Fruit fly (Drosophila melanogaster) whole organism, pupa: ENCODE results near the gene Edem1.

Source experiments
- CG10348 ChIP-seq: fragments of 200-800 bp; sonication (Bioruptor generic); IDR thresholded peaks from 2 replicates; pipeline ENCODE4 v1.3.6; 2022; ENCODE audit warnings: missing biosample characterization, missing genetic modification characterization
- CG12605 ChIP-seq: fragments of 200-800 bp; sonication (Bioruptor generic); IDR thresholded peaks from 2 replicates; pipeline ENCODE4 v1.3.6; 2022; ENCODE audit warnings: missing biosample characterization, missing genetic modification characterization
- CG13204 ChIP-seq: fragments of 200-800 bp; sonication (Bioruptor generic); optimal IDR thresholded peaks from 2 replicates; lab custom pipeline; 2018; ENCODE audit warnings: missing biosample characterization, mild to moderate bottlenecking, missing genetic modification characterization, moderate library complexity
- CG14655 ChIP-seq: fragments of 200-800 bp; sonication (Bioruptor generic); optimal IDR thresholded peaks from 3 replicates; lab custom pipeline; 2017; ENCODE audit warnings: mild to moderate bottlenecking, missing biosample characterization, missing genetic modification reagents, missing genetic modification characterization
- CG15710 ChIP-seq: fragments of 200-800 bp; sonication (Bioruptor generic); optimal IDR thresholded peaks from 2 replicates; lab custom pipeline; 2018; ENCODE audit warnings: missing biosample characterization, mild to moderate bottlenecking, missing genetic modification characterization, moderate library complexity
- CG17806 ChIP-seq: fragments of 200-800 bp; sonication (Bioruptor generic); optimal IDR thresholded peaks from 2 replicates; lab custom pipeline; 2018; ENCODE audit warnings: missing biosample characterization, mild to moderate bottlenecking, missing genetic modification characterization, moderate library complexity
- CG32121 ChIP-seq: fragments of 200-800 bp; sonication (Bioruptor generic); IDR thresholded peaks from 2 replicates; pipeline ENCODE4 v1.3.6; 2022; ENCODE audit warnings: missing biosample characterization, missing genetic modification characterization
- CG34367 ChIP-seq: fragments of 200-800 bp; sonication (Bioruptor generic); optimal IDR thresholded peaks from 2 replicates; lab custom pipeline; 2018; ENCODE audit warnings: missing biosample characterization, mild to moderate bottlenecking, missing genetic modification characterization
- CG4496 ChIP-seq: fragments of 200-800 bp; sonication (Bioruptor generic); IDR thresholded peaks from 3 replicates; pipeline ENCODE4 v1.3.6; 2022; ENCODE audit warnings: missing biosample characterization, missing genetic modification characterization
- CG8159 ChIP-seq: fragments of 200-800 bp; sonication (Bioruptor generic); optimal IDR thresholded peaks from 3 replicates; lab custom pipeline; 2018; ENCODE audit warnings: missing biosample characterization, mild to moderate bottlenecking, missing genetic modification characterization, moderate library complexity
- CG8301 ChIP-seq: fragments of 200-800 bp; sonication (Bioruptor generic); optimal IDR thresholded peaks from 2 replicates; lab custom pipeline; 2018; ENCODE audit warnings: missing biosample characterization, mild to moderate bottlenecking, missing genetic modification characterization
- CG9948 ChIP-seq: fragments of 200-800 bp; sonication (Bioruptor generic); optimal IDR thresholded peaks from 2 replicates; lab custom pipeline; 2018; ENCODE audit warnings: missing biosample characterization, mild to moderate bottlenecking, missing genetic modification characterization, moderate library complexity
- D1 ChIP-seq: fragments of 200-800 bp; sonication (Bioruptor generic); optimal IDR thresholded peaks from 2 replicates; lab custom pipeline; 2018; ENCODE audit warnings: missing biosample characterization, mild to moderate bottlenecking, missing genetic modification characterization, moderate library complexity
- EcR ChIP-seq: fragments of 200-800 bp; sonication (Bioruptor generic); optimal IDR thresholded peaks from 3 replicates; lab custom pipeline; 2019; ENCODE audit warnings: missing biosample characterization, missing genetic modification characterization, mild to moderate bottlenecking, moderate library complexity, missing genetic modification reagents
- Ets98B ChIP-seq: fragments of 200-800 bp; sonication (Bioruptor generic); IDR thresholded peaks from 2 replicates; pipeline ENCODE4 v1.3.6; 2022; ENCODE audit warnings: missing biosample characterization, missing genetic modification characterization
- Pif1A ChIP-seq: fragments of 200-800 bp; sonication (Bioruptor generic); optimal IDR thresholded peaks from 3 replicates; lab custom pipeline; 2016; ENCODE audit warnings: missing biosample characterization, missing genetic modification characterization
- Pif1B ChIP-seq: fragments of 200-800 bp; sonication (Bioruptor generic); optimal IDR thresholded peaks from 3 replicates; lab custom pipeline; 2016; ENCODE audit warnings: missing biosample characterization, missing genetic modification characterization
- Snoo ChIP-seq: fragments of 200-800 bp; sonication (Bioruptor generic); optimal IDR thresholded peaks from 3 replicates; lab custom pipeline; 2017; ENCODE audit warnings: missing biosample characterization, mild to moderate bottlenecking, missing genetic modification characterization, inconsistent platforms
- fd96Ca ChIP-seq: fragments of 200-800 bp; sonication (Bioruptor generic); IDR thresholded peaks from 3 replicates; pipeline ENCODE4 v1.3.6; 2022; ENCODE audit warnings: missing biosample characterization, missing genetic modification characterization
- gl ChIP-seq: fragments of 200-800 bp; sonication (Bioruptor generic); optimal IDR thresholded peaks from 2 replicates; lab custom pipeline; 2018; ENCODE audit warnings: missing biosample characterization, mild to moderate bottlenecking, missing genetic modification characterization
- rn ChIP-seq: fragments of 200-800 bp; sonication (Bioruptor generic); IDR thresholded peaks from 2 replicates; pipeline ENCODE4 v1.3.6; 2022; ENCODE audit warnings: missing biosample characterization, missing genetic modification characterization

Gene Edem1

dm6 chrX:1901605-1902136, 7.0 kb downstream of the Edem1 start, which contains the start of gene Ldaf1:
TSS of gene Ldaf1 (minus strand) at chrX:1901911.
- TF ChIP-seq EcR (GFP tag; lab: Kevin White, UChicago) (peak; percentile 39), CG32121 (GFP tag; lab: Robert Waterston, UW) (no peak)

dm6 chrX:1900123-1900818, 8.4 kb downstream of the Edem1 start, which contains the start of gene arm:
TSS of gene arm (minus strand) at chrX:1900646.
- TF ChIP-seq CG10348 (GFP tag; lab: Robert Waterston, UW) (no peak), CG8159 (tag; lab: Kevin White, UChicago) (peak; percentile 12)

DNA sequence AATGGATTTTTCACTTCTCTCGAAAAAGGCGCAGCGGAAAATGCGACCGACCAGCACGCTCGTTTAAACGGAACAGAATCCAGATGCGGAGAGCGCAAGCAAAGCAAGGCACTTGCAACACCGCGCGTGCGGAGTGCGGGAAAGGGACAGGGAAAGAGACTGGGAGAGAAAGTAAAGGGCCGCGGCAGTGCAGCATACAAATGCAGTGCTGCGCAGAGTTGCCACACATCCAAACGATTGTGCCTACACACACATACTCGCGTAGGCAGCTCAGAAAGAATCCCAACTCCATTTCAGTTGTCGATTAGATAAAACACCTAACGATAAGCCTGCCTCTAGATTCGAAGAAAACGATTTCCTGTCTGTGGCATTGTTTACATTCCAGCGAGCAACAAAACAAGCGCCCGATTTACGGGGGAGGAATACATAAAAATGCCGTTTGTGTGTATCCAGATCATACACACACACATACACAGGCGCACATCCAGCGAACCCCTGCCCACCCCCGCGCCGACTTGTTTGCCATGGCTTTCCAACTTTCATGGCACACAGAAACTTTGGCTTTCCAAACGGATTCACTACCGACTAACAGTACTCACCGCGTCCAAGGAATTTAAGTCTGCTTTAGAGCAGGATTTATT, 9.1 kb downstream of the Edem1 start:
- TF ChIP-seq fd96Ca, result no peak
- peak; percentile 31 for TF ChIP-seq Pif1B
- TF ChIP-seq CG13204 (GFP tag; lab: Kevin White, UChicago), result peak; percentile 62
- TF ChIP-seq CG12605 (GFP tag; lab: Robert Waterston, UW), result no peak
- TF ChIP-seq Ets98B (GFP tag; lab: Robert Waterston, UW), result peak; percentile 21; the same call in 1 of the 2 replicates
- TF ChIP-seq, all 21 proteins: peak for 3

- TF ChIP-seq Pif1B (no peak), CG17806 (tag; lab: Kevin White, UChicago) (peak; percentile 39), D1 (tag; lab: Kevin White, UChicago) (no peak), CG34367 (peak; percentile 16), CG32121 (GFP tag; lab: Robert Waterston, UW) (peak; percentile 27; the same call in 1 of the 2 replicates), Ets98B (GFP tag; lab: Robert Waterston, UW) (peak; percentile 48; the same call in 1 of the 2 replicates), Snoo (peak; percentile 48), CG8159 (tag; lab: Kevin White, UChicago) (peak; percentile 58), CG12605 (GFP tag; lab: Robert Waterston, UW) (no peak), gl (peak; percentile 16), CG8301 (tag; lab: Kevin White, UChicago) (peak; percentile 30), EcR (GFP tag; lab: Kevin White, UChicago) (no peak), CG14655 (GFP tag; lab: Kevin White, UChicago) (no peak), CG4496 (peak; percentile 73; the same call in 2 of the 3 replicates), CG9948 (peak; percentile 33), CG10348 (GFP tag; lab: Robert Waterston, UW) (no peak), CG15710 (tag; lab: Kevin White, UChicago) (peak; percentile 66), rn (GFP tag; lab: Robert Waterston, UW) (no peak), Pif1A (GFP tag; lab: Kevin White, UChicago) (no peak), CG13204 (GFP tag; lab: Kevin White, UChicago) (no peak), fd96Ca (peak; percentile 60; the same call in 1 of the 3 replicates)
Measured at dm6 chrX:1897384-1897783, 11.2 kb downstream of the Edem1 start.

dm6 chrX:1893532-1893931, 15.1 kb downstream of the Edem1 start:
- TF ChIP-seq CG12605 (GFP tag; lab: Robert Waterston, UW), result no peak

- TF ChIP-seq CG34367, result no peak
- no peak for TF ChIP-seq D1 (tag; lab: Kevin White, UChicago)
- TF ChIP-seq CG17806 (tag; lab: Kevin White, UChicago), result no peak
- TF ChIP-seq Ets98B (GFP tag; lab: Robert Waterston, UW), result peak; percentile 35; the same call in 1 of the 2 replicates
- TF ChIP-seq CG32121 (GFP tag; lab: Robert Waterston, UW), result no peak
- TF ChIP-seq Pif1A (GFP tag; lab: Kevin White, UChicago), result no peak
- TF ChIP-seq Pif1B, result no peak
- no peak for TF ChIP-seq CG8301 (tag; lab: Kevin White, UChicago)
- no peak for TF ChIP-seq CG10348 (GFP tag; lab: Robert Waterston, UW)
- peak; percentile 30 for TF ChIP-seq CG15710 (tag; lab: Kevin White, UChicago)
- TF ChIP-seq CG12605 (GFP tag; lab: Robert Waterston, UW), result no peak
- no peak for TF ChIP-seq Snoo
- TF ChIP-seq rn (GFP tag; lab: Robert Waterston, UW), result no peak
- TF ChIP-seq CG14655 (GFP tag; lab: Kevin White, UChicago), result no peak
- TF ChIP-seq EcR (GFP tag; lab: Kevin White, UChicago), result no peak
- peak; percentile 62; the same call in 2 of the 3 replicates for TF ChIP-seq CG4496
- TF ChIP-seq gl, result no peak
- no peak for TF ChIP-seq CG9948
Measured at dm6 chrX:1889926-1890325, 18.7 kb downstream of the Edem1 start, which contains the start of the genes trr and mRpL16. TSS of gene trr (minus strand) at chrX:1889950. TSS of gene mRpL16 (plus strand) at chrX:1890256.
